Fruit fly (Drosophila melanogaster): ENCODE measurements around the gene Cp190.

The Cp190 gene

DNA sequence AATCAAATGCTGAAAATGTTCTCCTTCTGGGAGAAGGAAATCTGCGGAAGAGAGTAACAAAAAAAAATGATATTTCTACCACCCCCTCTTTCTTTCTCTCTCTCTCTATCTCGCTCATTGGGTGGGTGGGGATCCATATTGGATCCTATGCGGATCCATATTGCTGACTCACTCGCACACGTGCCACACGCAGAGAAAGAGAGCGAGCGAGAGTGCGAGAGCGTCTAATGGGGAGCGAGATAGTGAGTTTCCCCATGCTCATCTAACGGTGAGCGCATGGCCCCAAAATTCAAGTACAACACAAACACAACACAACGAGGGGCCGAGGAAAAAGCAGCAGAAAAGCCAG lies 11.6 kb upstream of the Cp190 start:
- TF ChIP-seq CG3032 (tag; optimal IDR thresholded peaks at IDR 0.05) (no peak), CG6276 (GFP tag; optimal IDR thresholded peaks at IDR 0.05) (peak; percentile 31)

DNA sequence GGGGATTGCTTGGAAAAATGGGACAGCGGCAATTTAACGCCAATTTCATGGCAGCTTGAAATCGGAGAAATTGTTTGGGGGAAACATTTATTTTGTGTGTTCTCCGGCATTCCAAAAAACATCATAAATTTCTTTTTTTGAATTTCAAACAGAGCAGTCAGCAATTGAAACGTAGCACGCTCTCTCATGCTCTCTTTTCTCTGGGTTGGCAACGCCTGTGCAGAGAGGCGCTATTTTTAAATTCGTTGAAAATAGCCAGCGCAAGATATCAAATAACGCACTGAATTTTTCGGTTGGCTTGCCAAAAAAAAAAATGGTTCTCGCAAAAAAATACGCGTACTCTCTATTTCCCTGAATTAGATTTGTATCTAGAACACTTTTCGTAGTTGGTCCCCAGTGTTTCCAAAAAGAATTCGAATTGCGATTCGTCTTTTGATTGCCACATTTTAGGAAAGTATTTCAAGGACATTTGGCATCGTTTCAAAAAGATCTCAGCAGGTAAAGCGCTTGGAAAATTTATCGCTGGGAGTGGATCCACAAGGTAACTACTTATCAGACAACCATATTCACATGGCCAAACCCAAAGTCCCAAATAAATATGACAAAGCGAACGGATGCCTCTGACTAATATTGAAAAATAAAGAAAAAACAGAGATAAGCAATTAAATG lies 11.1 kb upstream of the Cp190 start:
- TF ChIP-seq Hr39 (GFP tag; optimal IDR thresholded peaks at IDR 0.05) (no peak), CG10669 (GFP tag; optimal IDR thresholded peaks at IDR 0.05) (peak; percentile 40)

DNA sequence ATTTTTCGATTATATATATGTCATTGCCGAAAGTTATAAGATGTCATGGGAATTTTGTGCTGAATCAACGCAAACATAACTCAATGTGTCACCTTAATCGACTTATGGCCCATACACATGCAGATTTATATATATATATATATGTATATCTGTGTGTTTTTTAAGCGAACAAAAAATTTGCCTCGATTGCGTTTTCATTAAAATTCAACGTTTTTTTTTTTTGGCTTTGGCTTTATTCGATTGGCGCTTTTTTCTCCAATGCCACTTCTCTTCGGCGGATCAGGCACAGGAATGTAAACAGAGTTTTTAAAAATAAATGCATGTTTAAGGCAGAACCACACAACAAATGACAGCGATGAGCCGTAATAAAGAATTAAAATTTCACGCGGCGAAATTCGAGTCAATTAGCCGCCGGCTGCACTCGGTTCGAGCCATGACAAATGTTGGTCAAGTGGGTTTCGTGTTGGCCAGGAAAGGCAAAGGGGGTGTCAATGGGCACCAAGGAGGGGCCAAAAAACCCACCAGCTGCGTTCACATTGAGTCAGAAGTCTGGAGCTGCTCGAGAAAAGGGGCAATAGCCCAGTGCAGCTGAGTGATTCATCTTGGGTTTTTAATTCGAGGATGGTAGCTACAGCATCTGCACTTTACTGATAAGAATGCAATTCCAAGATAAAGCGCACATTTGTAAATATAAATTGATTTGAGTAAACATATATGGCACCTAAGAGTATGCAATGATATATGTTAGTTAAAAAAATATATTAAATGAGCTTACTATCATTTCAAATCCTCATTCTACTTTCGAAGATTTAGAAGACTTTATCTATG lies 8.2 kb upstream of the Cp190 start:
- TF ChIP-seq svp (GFP tag) (peak; percentile 62), Ets96B (tag; optimal IDR thresholded peaks at IDR 0.05) (no peak), cyc (GFP tag; optimal IDR thresholded peaks at IDR 0.05) (no peak), Eip78C (GFP tag) (peak; percentile 48)

DNA sequence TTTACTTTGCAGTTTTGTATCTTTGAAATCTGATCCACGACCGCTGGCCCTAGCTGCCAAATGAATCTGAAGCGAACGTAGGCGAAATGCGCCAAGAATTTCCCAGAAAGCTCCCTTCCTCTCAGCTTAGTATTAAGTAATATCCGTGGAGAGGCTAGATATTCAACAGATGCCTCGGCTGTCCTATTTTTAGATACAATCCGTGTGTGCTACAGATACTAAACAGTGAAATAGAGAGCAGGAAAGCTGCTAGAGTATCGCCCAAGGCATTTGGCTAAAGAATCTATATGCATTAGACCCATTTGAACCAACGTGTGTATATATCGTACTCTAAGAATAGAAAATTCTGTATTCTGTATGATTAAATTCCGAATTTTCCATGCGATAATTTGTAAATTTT lies 7.3 kb upstream of the Cp190 start:
- TF ChIP-seq ss (GFP tag; optimal IDR thresholded peaks at IDR 0.05) = no peak
- TF ChIP-seq lz (GFP tag; optimal IDR thresholded peaks at IDR 0.05) = no peak

DNA sequence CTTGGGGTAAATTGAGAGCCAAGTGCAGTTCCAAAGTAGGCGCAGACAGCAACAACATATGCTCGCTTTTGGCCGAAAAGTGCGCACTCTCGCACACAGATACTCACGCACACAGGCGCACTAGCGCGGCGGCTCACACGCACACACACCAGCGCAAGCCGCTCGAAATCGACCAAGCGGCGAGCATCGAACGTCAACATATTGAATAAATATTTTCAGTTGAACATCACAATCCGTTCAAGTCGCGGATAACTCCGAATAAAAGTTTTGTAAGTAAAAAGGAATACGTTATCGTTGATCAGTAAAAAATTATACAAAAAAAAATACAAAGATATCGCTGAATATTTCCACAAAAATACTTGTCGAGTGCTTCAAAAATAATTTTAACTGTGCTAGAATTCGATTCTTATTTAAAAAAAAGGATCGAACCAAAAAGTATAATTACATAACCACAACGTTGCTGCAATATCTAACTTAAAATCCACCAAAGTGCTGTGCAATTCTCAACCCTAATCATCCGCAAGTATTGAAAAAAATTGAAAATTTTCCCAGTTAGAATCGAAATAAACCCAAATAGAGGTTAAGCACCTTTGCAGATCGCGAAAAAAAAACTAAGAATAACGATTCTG lies 6.4 kb upstream of the Cp190 start:
- TF ChIP-seq fd85E (GFP tag; optimal IDR thresholded peaks at IDR 0.05) (no peak), Sox102F (GFP tag; optimal IDR thresholded peaks at IDR 0.05) (no peak), Eip78C (GFP tag) (peak; percentile 44)

DNA sequence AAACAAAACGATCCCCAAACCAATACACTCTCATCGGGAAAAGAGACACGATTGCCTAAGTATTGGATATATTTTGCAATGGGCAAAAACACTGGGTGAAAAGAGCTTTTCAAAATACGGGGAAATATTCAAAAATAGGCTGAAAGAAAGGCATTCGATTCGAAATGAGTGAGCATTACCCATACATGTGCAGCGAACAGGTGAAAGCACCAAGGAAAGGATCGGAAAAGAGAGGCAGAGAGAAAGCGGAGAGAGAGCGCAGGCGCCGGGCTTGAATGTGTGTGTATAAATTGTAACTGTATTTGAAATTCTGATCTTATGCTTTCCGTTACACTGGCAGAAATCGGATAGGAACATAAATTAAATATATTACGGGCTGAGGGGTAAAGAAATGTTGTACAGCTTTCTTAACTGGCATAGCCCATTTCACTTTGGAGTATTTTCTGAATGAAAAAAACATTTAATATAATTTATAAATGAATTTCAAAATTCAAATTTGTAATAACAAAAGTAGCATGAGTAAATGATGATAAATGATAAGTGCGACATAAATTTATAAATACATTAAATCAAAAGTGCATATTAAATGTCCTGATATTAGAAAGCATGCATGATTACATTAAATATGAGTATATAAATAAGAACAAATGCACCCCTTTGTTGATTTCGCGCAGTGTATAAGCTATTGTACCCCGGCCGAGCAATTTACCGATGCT lies 5.7 kb upstream of the Cp190 start:
- TF ChIP-seq Eip78C (GFP tag) (peak; percentile 91), dsx (GFP tag; optimal IDR thresholded peaks at IDR 0.05; ENCODE audit: poor library complexity, severe bottlenecking) (peak; percentile 15), esn (GFP tag; optimal IDR thresholded peaks at IDR 0.05) (peak; percentile 87), CG6163 (GFP tag; IDR thresholded peaks at IDR 0.05) (0 out of 3 replicates have a peak, but pooled peaks have one; percentile 39), topi (GFP tag; optimal IDR thresholded peaks at IDR 0.05) (peak; percentile 73), Eip93F (GFP tag; optimal IDR thresholded peaks at IDR 0.05) (peak; percentile 70), lz (GFP tag; optimal IDR thresholded peaks at IDR 0.05) (peak; percentile 76), CG3032 (tag; optimal IDR thresholded peaks at IDR 0.05) (peak; percentile 18), fkh (GFP tag; optimal IDR thresholded peaks at IDR 0.05) (peak; percentile 46), Ets96B (tag; optimal IDR thresholded peaks at IDR 0.05) (peak; percentile 9), vri (GFP tag; optimal IDR thresholded peaks at IDR 0.05) (peak; percentile 7), Met (GFP tag; optimal IDR thresholded peaks at IDR 0.05) (peak; percentile 80), Sox102F (GFP tag; optimal IDR thresholded peaks at IDR 0.05) (peak; percentile 78), Hr4 (GFP tag; optimal IDR thresholded peaks at IDR 0.05) (peak; percentile 67), CG11902 (GFP tag; optimal IDR thresholded peaks at IDR 0.05) (peak; percentile 39), dac (GFP tag; optimal IDR thresholded peaks at IDR 0.05) (peak; percentile 7), Smox (GFP tag; optimal IDR thresholded peaks at IDR 0.05) (peak; percentile 73), Hr39 (GFP tag; optimal IDR thresholded peaks at IDR 0.05) (peak; percentile 48), pdm3 (GFP tag; optimal IDR thresholded peaks at IDR 0.05) (peak; percentile 67), OdsH (GFP tag; optimal IDR thresholded peaks at IDR 0.05) (peak; percentile 77), eg (GFP tag; IDR thresholded peaks at IDR 0.05) (peak; percentile 33; the same call in 1 of the 3 replicates), CG10669 (GFP tag; optimal IDR thresholded peaks at IDR 0.05) (no peak), Ets21C (GFP tag; optimal IDR thresholded peaks at IDR 0.05) (peak; percentile 52), CG1621 (tag; optimal IDR thresholded peaks at IDR 0.05) (no peak), Eip75B (GFP tag; optimal IDR thresholded peaks at IDR 0.05) (peak; percentile 58), CG6854 (GFP tag; optimal IDR thresholded peaks at IDR 0.05) (peak; percentile 11), CG6808 (GFP tag; optimal IDR thresholded peaks at IDR 0.05) (peak; percentile 17), CG34406 (GFP tag; optimal IDR thresholded peaks at IDR 0.05) (peak; percentile 76), Sox15 (GFP tag; optimal IDR thresholded peaks at IDR 0.05) (peak; percentile 47), Sox14 (GFP tag; optimal IDR thresholded peaks at IDR 0.05) (peak; percentile 57), CG11294 (GFP tag; IDR thresholded peaks at IDR 0.05) (no peak), ss (GFP tag; optimal IDR thresholded peaks at IDR 0.05) (peak; percentile 4 to 33)

All from whole organism, prepupa.